Worm (Caenorhabditis elegans) whole organism, L2 larva: Measurements from ENCODE around the gene F54F2.14.

Experiments used
- F13H6.1 ChIP-seq: sonication (generic microtip); optimal IDR thresholded peaks from 2 replicates; lab custom pipeline; 2016; ENCODE audit warnings: missing genetic modification characterization, missing compliant biosample characterization
- R02D3.7 ChIP-seq: fragments of 150-350 bp; optimal IDR thresholded peaks from 2 replicates; lab custom pipeline; 2014; ENCODE audit warnings: missing biosample characterization, missing genetic modification characterization
- Y55F3AM.14 ChIP-seq: fragments of 200-800 bp; sonication (Bioruptor generic); optimal IDR thresholded peaks from 2 replicates; lab custom pipeline; 2018; ENCODE audit warnings: mild to moderate bottlenecking, missing genetic modification characterization, missing compliant biosample characterization
- ama-1 ChIP-seq: fragments of 150-350 bp; optimal IDR thresholded peaks from 2 replicates; lab custom pipeline; 2018; ENCODE audit warnings: inconsistent platforms
- egl-27 ChIP-seq: sonication (generic microtip); optimal IDR thresholded peaks from 3 replicates; lab custom pipeline; 2017; ENCODE audit warnings: missing biosample characterization, missing genetic modification reagents, missing genetic modification characterization
- elt-3 ChIP-seq: sonication (generic microtip); optimal IDR thresholded peaks from 2 replicates; lab custom pipeline; 2017; ENCODE audit warnings: missing biosample characterization, missing genetic modification characterization
- fos-1 ChIP-seq: fragments of 150-350 bp; optimal IDR thresholded peaks from 2 replicates; lab custom pipeline; 2014; ENCODE audit warnings: missing biosample characterization, missing genetic modification characterization
- lin-39 ChIP-seq: fragments of 150-350 bp; optimal IDR thresholded peaks from 2 replicates; lab custom pipeline; 2014; ENCODE audit warnings: missing biosample characterization, missing genetic modification reagents, missing genetic modification characterization
- lsy-2 ChIP-seq, 2 experiments: fragments of 150-350 bp in 1 of 2; sonication (generic microtip) in 1 of 2; optimal IDR thresholded peaks; 2 replicates each; lab custom pipeline; 2014 to 2017; ENCODE audit warnings: missing biosample characterization in 2 of 2, missing genetic modification characterization in 2 of 2
- nhr-12 ChIP-seq: fragments of 150-350 bp; optimal IDR thresholded peaks from 2 replicates; lab custom pipeline; 2014; ENCODE audit warnings: missing biosample characterization, missing genetic modification characterization
- unc-55 ChIP-seq: fragments of 150-350 bp; sonication (generic microtip); optimal IDR thresholded peaks from 3 replicates; lab custom pipeline; 2014; ENCODE audit warnings: missing biosample characterization, missing genetic modification reagents, missing genetic modification characterization
- zag-1 ChIP-seq: fragments of 150-350 bp; optimal IDR thresholded peaks from 2 replicates; lab custom pipeline; 2014; ENCODE audit warnings: missing biosample characterization, missing genetic modification characterization

ce11 chrIII:8829245-8829644 is 37.9 kb downstream of the F54F2.14 start, which contains the start of gene F44E2.3:
- peak; percentile 1 for TF ChIP-seq fos-1 (tag; lab: Kevin White, UChicago)
- no peak for TF ChIP-seq elt-3 (tag; lab: Kevin White, UChicago)
- no peak for TF ChIP-seq ama-1 (lab: Kevin White, UChicago)
- no peak for TF ChIP-seq lsy-2 (tag; optimal IDR thresholded peaks at IDR 0.05; lab: Kevin White, UChicago)
- TF ChIP-seq lin-39 (tag; lab: Kevin White, UChicago) = no peak
- TF ChIP-seq unc-55 (GFP tag; lab: Kevin White, UChicago) = peak; percentile 38
- TF ChIP-seq Y55F3AM.14 (GFP tag; lab: Kevin White, UChicago) = no peak
- TF ChIP-seq R02D3.7 = no peak
- no peak for TF ChIP-seq F13H6.1 (tag; lab: Kevin White, UChicago)
- TF ChIP-seq egl-27 (tag; lab: Kevin White, UChicago) = no peak
- TF ChIP-seq zag-1 (tag; lab: Kevin White, UChicago) = no peak
- TF ChIP-seq nhr-12 (tag; lab: Kevin White, UChicago) = no peak
